Worm (Caenorhabditis elegans): Measurements from ENCODE around the gene E02C12.9.

The E02C12.9 gene

DNA sequence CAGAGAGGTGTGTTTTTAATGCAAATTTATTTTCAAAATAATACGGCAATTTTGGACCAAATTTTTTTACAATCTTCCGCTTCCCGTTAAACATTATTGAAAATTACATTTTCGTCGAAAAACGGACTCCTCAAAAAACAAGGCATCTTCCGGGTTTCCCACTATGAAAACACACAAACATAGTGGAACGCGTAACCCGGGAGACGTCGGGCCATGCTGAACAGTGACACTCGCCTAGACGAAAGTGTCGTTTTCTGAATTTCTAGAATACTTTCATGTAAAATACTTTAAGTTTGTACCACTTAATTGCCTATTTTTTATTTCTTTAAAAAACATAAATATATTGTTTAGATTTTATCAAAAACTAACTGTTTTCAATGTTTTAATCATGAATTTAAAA, 16.7 kb upstream of the E02C12.9 start (continued):
- no peak for TF ChIP-seq egl-27 (tag; optimal IDR thresholded peaks at IDR 0.05)
- TF ChIP-seq snu-23 (GFP tag; optimal IDR thresholded peaks at IDR 0.05) = peak; percentile 22

DNA sequence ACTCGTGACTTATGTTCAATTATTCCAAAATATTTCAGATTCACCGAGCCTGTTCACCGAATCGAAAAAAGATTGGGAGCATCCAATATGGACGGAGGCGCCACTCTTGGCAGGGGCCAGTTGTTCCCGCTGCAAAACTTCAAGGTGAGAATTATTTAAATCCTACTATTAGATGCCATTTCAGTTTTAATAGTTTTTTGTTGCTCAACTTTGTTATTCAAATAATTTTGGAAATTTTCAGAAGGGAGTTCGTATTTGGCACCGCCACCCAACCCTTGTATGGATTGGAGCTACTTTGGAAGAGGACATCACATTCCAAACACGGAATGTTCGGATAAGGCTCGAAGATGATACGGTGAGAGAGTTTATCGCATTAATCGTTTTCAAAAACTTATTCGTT, 10.9 kb upstream of the E02C12.9 start, which contains the start of gene hum-2:
hum-2 (plus strand) TSS at position 33 of the 400 bp plus-strand sequence.
- TF ChIP-seq aha-1 (tag; optimal IDR thresholded peaks at IDR 0.05) = no peak
- no peak for TF ChIP-seq grh-1 (GFP tag; IDR thresholded peaks at IDR 0.05)
- no peak for TF ChIP-seq lin-15B (tag; optimal IDR thresholded peaks at IDR 0.05)
- no peak for TF ChIP-seq alr-1 (tag; optimal IDR thresholded peaks at IDR 0.05; ENCODE audit: borderline replicate concordance)
- TF ChIP-seq swsn-7 (tag; optimal IDR thresholded peaks at IDR 0.05) = no peak
- TF ChIP-seq efl-1 (optimal IDR thresholded peaks at IDR 0.05) = no peak
- peak in 1 of 2 experiments; percentile 45 for TF ChIP-seq efl-1 (GFP tag; optimal IDR thresholded peaks at IDR 0.05 in 1 of 2)

DNA sequence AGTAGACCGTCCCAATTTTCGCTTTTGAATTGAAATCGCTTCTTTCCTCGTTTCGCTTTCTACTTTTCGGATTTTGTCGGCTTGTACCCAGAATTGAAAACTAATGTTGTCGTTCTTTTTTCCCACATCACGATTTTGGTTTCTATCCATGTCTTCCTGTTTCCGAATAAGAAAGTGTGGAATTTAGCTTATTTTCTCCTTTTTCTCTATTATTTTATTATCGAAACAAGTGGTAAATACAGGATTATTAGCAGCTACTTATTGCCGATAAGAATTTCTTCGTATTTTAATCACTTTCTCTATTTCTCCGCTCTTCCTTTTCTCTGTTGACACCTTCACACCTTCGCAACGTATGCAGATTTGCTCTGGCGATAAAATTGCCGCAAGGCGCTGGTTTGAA, 9.7 kb upstream of the E02C12.9 start:
- peak; percentile 25 for TF ChIP-seq blmp-1 (tag; optimal IDR thresholded peaks at IDR 0.05)
- TF ChIP-seq efl-1 (optimal IDR thresholded peaks at IDR 0.05) = no peak
- TF ChIP-seq efl-1 (GFP tag; optimal IDR thresholded peaks at IDR 0.05 in 1 of 2) = peak in 1 of 2 experiments; percentile 62
- no peak for TF ChIP-seq sptf-1 (tag; optimal IDR thresholded peaks at IDR 0.05)
- TF ChIP-seq sox-4 (tag; optimal IDR thresholded peaks at IDR 0.05) = no peak
- TF ChIP-seq pqm-1 (tag; optimal IDR thresholded peaks at IDR 0.05) = no peak

DNA sequence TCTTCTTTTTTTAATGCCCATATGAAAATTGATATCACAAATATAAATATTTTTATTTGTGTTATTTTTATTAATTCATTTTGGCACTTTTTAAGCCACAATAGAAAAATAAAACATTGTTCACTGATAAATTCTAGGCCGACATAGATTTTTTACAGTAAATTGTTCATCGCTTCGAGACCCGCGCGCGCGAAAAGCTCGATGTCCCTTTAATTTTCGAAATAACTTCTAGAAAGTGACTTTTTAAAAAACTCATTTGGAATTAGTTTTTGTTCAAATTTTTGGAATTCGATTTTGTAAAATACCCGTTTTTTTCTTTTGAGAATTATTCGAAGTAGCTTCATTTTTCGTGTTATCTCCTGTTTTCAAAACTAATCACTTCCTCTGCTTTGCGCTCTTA, 9.1 kb upstream of the E02C12.9 start:
- TF ChIP-seq ztf-11 (tag; optimal IDR thresholded peaks at IDR 0.05) = no peak
- no peak for TF ChIP-seq efl-3 (GFP tag; optimal IDR thresholded peaks at IDR 0.05)

DNA sequence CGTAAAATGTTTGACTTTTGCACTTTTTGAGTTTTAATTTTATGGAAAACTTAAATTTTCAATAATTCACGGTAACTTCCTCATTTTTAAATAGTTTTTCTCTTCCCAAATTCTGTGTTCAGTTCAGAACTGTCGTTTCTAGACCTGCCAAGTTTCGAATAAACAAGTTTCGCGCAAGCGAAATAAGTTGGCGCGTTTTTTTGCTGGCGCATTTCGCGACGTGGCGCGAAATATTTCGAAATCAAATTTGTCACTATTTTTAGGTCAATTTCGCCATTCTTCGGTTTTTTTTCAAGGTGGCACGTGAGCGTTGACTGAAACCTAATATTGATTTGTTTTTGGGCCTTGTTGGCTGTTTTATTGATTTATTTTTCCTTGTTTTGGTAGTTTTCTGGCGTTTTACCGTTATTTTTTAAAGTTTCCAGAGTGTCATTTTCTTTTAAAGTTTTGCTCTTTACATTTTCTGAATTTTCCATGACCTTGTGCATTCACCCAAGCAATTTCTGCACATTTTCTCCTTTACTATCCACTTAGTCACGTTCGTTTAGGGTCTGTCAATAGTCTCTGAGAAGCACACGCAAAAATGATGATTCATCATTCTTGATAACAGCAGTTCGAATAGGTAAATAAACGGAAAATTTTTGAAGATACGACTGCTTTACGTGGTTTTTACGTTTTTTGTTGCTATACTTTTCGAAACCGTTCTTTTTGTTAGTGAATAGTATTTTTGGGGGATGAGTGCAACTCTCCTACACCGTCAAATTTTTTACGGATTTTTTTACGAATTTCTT, 7.5 kb upstream of the E02C12.9 start:
- TF ChIP-seq dpl-1 (GFP tag; optimal IDR thresholded peaks at IDR 0.05) (peak in 2 of 3 experiments; percentile 4 to 15), aly-2 (tag; optimal IDR thresholded peaks at IDR 0.05) (no peak), irx-1 (tag; optimal IDR thresholded peaks at IDR 0.05) (no peak), lin-14 (GFP tag; optimal IDR thresholded peaks at IDR 0.05) (no peak), swsn-7 (tag; optimal IDR thresholded peaks at IDR 0.05) (no peak), C04F5.9 (tag; optimal IDR thresholded peaks at IDR 0.05) (no peak), ceh-82 (tag; optimal IDR thresholded peaks at IDR 0.05) (no peak), nhr-20 (tag; optimal IDR thresholded peaks at IDR 0.05) (no peak), efl-3 (GFP tag; optimal IDR thresholded peaks at IDR 0.05) (no peak), nhr-47 (tag; optimal IDR thresholded peaks at IDR 0.05) (no peak), ces-1 (GFP tag; optimal IDR thresholded peaks at IDR 0.05) (no peak), pqm-1 (tag; optimal IDR thresholded peaks at IDR 0.05) (no peak), skn-1 (tag; optimal IDR thresholded peaks at IDR 0.05) (no peak), efl-1 (optimal IDR thresholded peaks at IDR 0.05) (peak in 1 of 2 experiments; percentile 19), efl-1 (GFP tag; optimal IDR thresholded peaks at IDR 0.05 in 1 of 2) (peak in 1 of 2 experiments; percentile 67), tbx-2 (tag; optimal IDR thresholded peaks at IDR 0.05) (no peak), lin-35 (GFP tag; optimal IDR thresholded peaks at IDR 0.05) (peak in 1 of 2 experiments; percentile 7), zip-4 (GFP tag; optimal IDR thresholded peaks at IDR 0.05) (no peak), alr-1 (tag; optimal IDR thresholded peaks at IDR 0.05; ENCODE audit: borderline replicate concordance) (no peak), nhr-237 (tag; optimal IDR thresholded peaks at IDR 0.05) (no peak), mef-2 (tag; optimal IDR thresholded peaks at IDR 0.05) (no peak), unc-86 (tag; optimal IDR thresholded peaks at IDR 0.05) (no peak), ceh-88 (GFP tag; IDR thresholded peaks at IDR 0.05) (no peak), C34B4.2 (tag; optimal IDR thresholded peaks at IDR 0.05) (no peak), grh-1 (GFP tag; IDR thresholded peaks at IDR 0.05) (no peak), fkh-10 (GFP tag; optimal IDR thresholded peaks at IDR 0.05) (no peak), egl-27 (tag; optimal IDR thresholded peaks at IDR 0.05) (no peak)

All from whole organism, L1 larva.